Worm (Caenorhabditis elegans) whole organism, L3 larva: ENCODE data around the gene gipc-2.

ENCODE experiments used
- ZK546.5 ChIP-seq: sonication (generic microtip); optimal IDR thresholded peaks from 2 replicates; lab custom pipeline; 2017; ENCODE audit warnings: missing biosample characterization, missing genetic modification characterization
- aly-2 ChIP-seq: fragments of 150-350 bp; optimal IDR thresholded peaks from 2 replicates; lab custom pipeline; 2014; ENCODE audit warnings: missing biosample characterization, missing genetic modification characterization
- ama-1 ChIP-seq: fragments of 150-350 bp; optimal IDR thresholded peaks from 2 replicates; lab custom pipeline; 2018
- ceh-16 ChIP-seq: sonication (generic microtip); optimal IDR thresholded peaks from 2 replicates; lab custom pipeline; 2017; ENCODE audit warnings: missing biosample characterization, missing genetic modification characterization
- ceh-28 ChIP-seq: fragments of 150-350 bp; optimal IDR thresholded peaks from 2 replicates; lab custom pipeline; 2014; ENCODE audit warnings: missing biosample characterization, missing genetic modification reagents, missing genetic modification characterization
- ceh-82 ChIP-seq: fragments of 150-350 bp; optimal IDR thresholded peaks from 2 replicates; lab custom pipeline; 2014; ENCODE audit warnings: missing biosample characterization, missing genetic modification characterization
- ceh-9 ChIP-seq: sonication (generic microtip); optimal IDR thresholded peaks from 2 replicates; lab custom pipeline; 2018; ENCODE audit warnings: missing biosample characterization, missing genetic modification characterization
- egl-27 ChIP-seq: sonication (generic microtip); optimal IDR thresholded peaks from 4 replicates; lab custom pipeline; 2017; ENCODE audit warnings: missing biosample characterization, missing genetic modification reagents, missing genetic modification characterization
- elt-1 ChIP-seq: fragments of 150-350 bp; optimal IDR thresholded peaks from 2 replicates; lab custom pipeline; 2014; ENCODE audit warnings: missing biosample characterization, missing genetic modification characterization
- elt-3 ChIP-seq, 3 experiments: fragments of 150-350 bp in 1 of 3; sonication (generic microtip) in 2 of 3; optimal IDR thresholded peaks; 2 replicates in 2 of 3; 4 replicates in 1 of 3; lab custom pipeline; 2014 to 2017; ENCODE audit warnings: missing biosample characterization in 3 of 3, missing genetic modification characterization in 3 of 3
- eor-1 ChIP-seq, 2 experiments: fragments of 150-350 bp; optimal IDR thresholded peaks; 2 replicates each; lab custom pipeline; 2014 to 2018; ENCODE audit warnings: missing biosample characterization in 2 of 2, missing genetic modification characterization in 2 of 2
- fkh-10 ChIP-seq: sonication (generic microtip); optimal IDR thresholded peaks from 2 replicates; lab custom pipeline; 2017; ENCODE audit warnings: missing biosample characterization, missing genetic modification reagents, missing genetic modification characterization
- fkh-2 ChIP-seq: fragments of 150-350 bp; optimal IDR thresholded peaks from 2 replicates; lab custom pipeline; 2014; ENCODE audit warnings: missing biosample characterization, missing genetic modification reagents, missing genetic modification characterization
- fos-1 ChIP-seq: fragments of 150-350 bp; optimal IDR thresholded peaks from 2 replicates; lab custom pipeline; 2014; ENCODE audit warnings: missing biosample characterization, missing genetic modification characterization
- hmg-11 ChIP-seq: sonication (generic microtip); optimal IDR thresholded peaks from 2 replicates; lab custom pipeline; 2016; ENCODE audit warnings: missing genetic modification characterization, missing compliant biosample characterization
- jun-1 ChIP-seq: fragments of 150-350 bp; optimal IDR thresholded peaks from 2 replicates; lab custom pipeline; 2014; ENCODE audit warnings: missing biosample characterization, missing genetic modification reagents, missing genetic modification characterization
- lin-39 ChIP-seq: fragments of 150-350 bp; optimal IDR thresholded peaks from 2 replicates; lab custom pipeline; 2018; ENCODE audit warnings: missing biosample characterization, missing genetic modification reagents, missing genetic modification characterization
- mdl-1 ChIP-seq: fragments of 150-350 bp; optimal IDR thresholded peaks from 2 replicates; lab custom pipeline; 2014; ENCODE audit warnings: missing biosample characterization, missing genetic modification characterization
- mml-1 ChIP-seq: fragments of 150-350 bp; sonication (generic microtip); optimal IDR thresholded peaks from 3 replicates; lab custom pipeline; 2014; ENCODE audit warnings: missing biosample characterization, missing genetic modification characterization
- nhr-11 ChIP-seq: fragments of 150-350 bp; optimal IDR thresholded peaks from 2 replicates; lab custom pipeline; 2014; ENCODE audit warnings: missing biosample characterization, missing genetic modification characterization
- nhr-12 ChIP-seq: fragments of 150-350 bp; optimal IDR thresholded peaks from 2 replicates; lab custom pipeline; 2014; ENCODE audit warnings: missing biosample characterization, missing genetic modification characterization
- nhr-23 ChIP-seq: fragments of 150-350 bp; optimal IDR thresholded peaks from 2 replicates; lab custom pipeline; 2014; ENCODE audit warnings: missing biosample characterization, missing genetic modification reagents, missing genetic modification characterization
- nhr-25 ChIP-seq: sonication (generic microtip); optimal IDR thresholded peaks from 2 replicates; lab custom pipeline; 2017; ENCODE audit warnings: missing biosample characterization, missing genetic modification characterization
- nhr-28 ChIP-seq: fragments of 150-350 bp; optimal IDR thresholded peaks from 2 replicates; lab custom pipeline; 2014; ENCODE audit warnings: missing biosample characterization, missing genetic modification characterization
- nhr-43 ChIP-seq: sonication (generic microtip); optimal IDR thresholded peaks from 2 replicates; lab custom pipeline; 2016; ENCODE audit warnings: mild to moderate bottlenecking, missing genetic modification characterization, missing compliant biosample characterization; ENCODE audit not compliant: poor library complexity, severe bottlenecking
- nhr-67 ChIP-seq: fragments of 150-350 bp; optimal IDR thresholded peaks from 2 replicates; lab custom pipeline; 2014; ENCODE audit warnings: missing biosample characterization, missing genetic modification characterization
- nhr-77 ChIP-seq: fragments of 150-350 bp; optimal IDR thresholded peaks from 2 replicates; lab custom pipeline; 2014; ENCODE audit warnings: missing biosample characterization, missing genetic modification characterization
- pha-4 ChIP-seq: fragments of 150-350 bp; optimal IDR thresholded peaks from 2 replicates; lab custom pipeline; 2014; ENCODE audit warnings: missing biosample characterization, missing genetic modification reagents, missing genetic modification characterization
- pqm-1 ChIP-seq: fragments of 150-350 bp; optimal IDR thresholded peaks from 2 replicates; lab custom pipeline; 2017; ENCODE audit warnings: missing biosample characterization, missing genetic modification characterization, inconsistent platforms
- sea-2 ChIP-seq: fragments of 150-350 bp; sonication (generic microtip); optimal IDR thresholded peaks from 4 replicates; lab custom pipeline; 2014; ENCODE audit warnings: missing biosample characterization, missing genetic modification reagents, missing genetic modification characterization
- skn-1 ChIP-seq: fragments of 150-350 bp; optimal IDR thresholded peaks from 2 replicates; lab custom pipeline; 2014; ENCODE audit warnings: missing biosample characterization, missing genetic modification characterization
- unc-39 ChIP-seq: sonication (generic microtip); optimal IDR thresholded peaks from 4 replicates; lab custom pipeline; 2017; ENCODE audit warnings: missing biosample characterization, missing genetic modification characterization
- ztf-11 ChIP-seq: fragments of 150-350 bp; optimal IDR thresholded peaks from 2 replicates; lab custom pipeline; 2014; ENCODE audit warnings: missing biosample characterization, missing genetic modification characterization

Gene gipc-2

DNA sequence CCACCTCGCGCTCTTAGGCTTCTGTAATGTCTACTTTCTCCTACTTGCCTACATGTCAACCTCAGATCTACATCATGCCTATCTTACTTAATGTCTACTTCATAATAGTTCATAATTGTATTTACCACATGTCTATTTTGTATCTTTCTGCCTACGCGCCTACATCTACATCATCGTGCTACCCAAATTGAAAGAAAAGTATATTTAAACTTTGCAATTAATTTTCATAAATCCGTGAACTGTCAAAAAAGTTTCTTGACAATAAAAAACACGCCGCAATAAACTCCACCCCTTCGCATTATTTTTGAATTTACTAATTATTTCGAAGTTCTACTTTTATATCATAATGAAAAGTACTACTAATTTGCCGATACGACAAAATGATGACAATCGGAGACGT, 4.5 kb downstream of the gipc-2 start, which contains the start of gene F44D12.8:
Gene F44D12.8, plus strand, starts transcription at position 301 of the 400 bp plus-strand sequence.
- no peak for TF ChIP-seq ceh-82 (tag; lab: Kevin White, UChicago)
- no peak for TF ChIP-seq sea-2 (GFP tag; lab: Kevin White, UChicago)
- no peak for TF ChIP-seq mml-1 (tag; lab: Kevin White, UChicago)
- TF ChIP-seq nhr-28 (tag; lab: Kevin White, UChicago): no peak
- TF ChIP-seq jun-1 (tag; lab: Kevin White, UChicago): no peak
- TF ChIP-seq nhr-25 (tag; lab: Kevin White, UChicago): no peak
- TF ChIP-seq ztf-11 (tag; lab: Kevin White, UChicago): no peak
- TF ChIP-seq egl-27 (tag; lab: Kevin White, UChicago): no peak
- no peak for TF ChIP-seq fos-1 (tag; lab: Kevin White, UChicago)
- no peak for TF ChIP-seq ceh-28 (tag; lab: Kevin White, UChicago)
- no peak for TF ChIP-seq fkh-10 (GFP tag; lab: Kevin White, UChicago)
- no peak for TF ChIP-seq nhr-43 (tag; lab: Kevin White, UChicago)

DNA sequence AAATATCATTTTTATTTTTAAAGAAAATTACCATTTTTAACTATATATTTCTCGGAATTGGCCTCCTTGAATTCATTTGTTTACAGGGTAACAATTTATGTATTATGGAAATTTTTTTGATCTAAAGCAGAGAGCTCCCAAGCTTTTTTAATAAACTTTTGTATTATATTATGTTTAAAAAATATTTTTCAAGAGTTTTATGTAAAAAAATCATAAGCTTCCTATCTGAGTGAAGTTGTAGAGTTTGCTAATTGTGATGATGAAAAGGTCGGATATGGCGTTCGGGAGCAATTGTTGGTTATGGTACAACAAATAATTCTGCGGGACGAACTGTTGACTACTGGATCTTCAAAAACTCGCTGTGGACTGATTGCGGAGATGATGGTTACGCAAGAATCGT, 6.2 kb downstream of the gipc-2 start, which contains the start of gene F44D12.19:
Gene F44D12.19, plus strand, starts transcription at position 301 of the 400 bp plus-strand sequence.
- TF ChIP-seq elt-1 (tag; lab: Kevin White, UChicago) (no peak), unc-39 (tag; lab: Kevin White, UChicago) (no peak), fkh-2 (tag; lab: Kevin White, UChicago) (no peak), lin-39 (no peak), nhr-23 (tag; lab: Kevin White, UChicago) (no peak), ceh-9 (no peak)
- TF ChIP-seq, all 47 proteins: peak for 0

- TF ChIP-seq pha-4 (tag; lab: Kevin White, UChicago) (peak; percentile 22), nhr-43 (tag; lab: Kevin White, UChicago) (no peak), lin-39 (no peak), pqm-1 (tag; lab: Kevin White, UChicago) (peak; percentile 1)
- TF ChIP-seq, all 47 proteins: peak for 2
Measured at ce11 chrIV:10017633-10018032, 9.8 kb downstream of the gipc-2 start, which contains the start of gene F44D12.2. Gene F44D12.2, minus strand, starts transcription at chrIV:10017733.

DNA sequence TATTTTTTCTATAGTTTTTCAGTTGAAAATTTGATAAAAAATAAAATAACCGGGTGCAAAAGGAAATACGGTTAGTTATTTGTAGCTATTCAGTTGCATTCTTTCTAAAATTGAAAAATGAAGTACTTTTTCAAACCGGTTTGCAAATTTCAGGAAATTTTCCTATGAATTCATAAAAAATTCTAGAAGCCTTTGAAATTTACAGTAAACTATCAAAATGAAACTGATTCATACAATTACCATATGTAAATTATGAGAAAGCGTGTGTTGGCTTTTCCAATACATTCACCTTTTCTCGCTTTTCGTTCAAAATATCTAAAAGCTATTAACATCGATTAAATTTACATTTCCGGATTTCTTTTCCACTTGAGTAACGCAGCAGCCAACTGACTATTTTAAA, 10.5 kb downstream of the gipc-2 start, which contains the start of gene ent-7:
Gene ent-7, plus strand, starts transcription at position 301 of the 400 bp plus-strand sequence.
- TF ChIP-seq nhr-67 (tag; lab: Kevin White, UChicago) (no peak), nhr-11 (no peak), mdl-1 (tag; lab: Kevin White, UChicago) (no peak), ceh-28 (tag; lab: Kevin White, UChicago) (no peak), skn-1 (tag; lab: Kevin White, UChicago) (no peak), ztf-11 (tag; lab: Kevin White, UChicago) (no peak), fos-1 (tag; lab: Kevin White, UChicago) (no peak), elt-3 (tag; optimal IDR thresholded peaks at IDR 0.05; lab: Kevin White, UChicago) (no peak), nhr-25 (tag; lab: Kevin White, UChicago) (no peak), nhr-23 (tag; lab: Kevin White, UChicago) (no peak), aly-2 (no peak), nhr-12 (no peak), ZK546.5 (no peak)

- no peak for TF ChIP-seq ama-1 (lab: Kevin White, UChicago)
- TF ChIP-seq elt-3 (tag; optimal IDR thresholded peaks at IDR 0.05; lab: Kevin White, UChicago): no peak
- TF ChIP-seq ceh-16 (tag; lab: Kevin White, UChicago): no peak
- TF ChIP-seq eor-1 (tag; optimal IDR thresholded peaks at IDR 0.05; lab: Kevin White, UChicago): no peak
- TF ChIP-seq nhr-23 (tag; lab: Kevin White, UChicago): peak; percentile 61
- TF ChIP-seq hmg-11 (tag; lab: Kevin White, UChicago): no peak
- no peak for TF ChIP-seq nhr-77
Measured at ce11 chrIV:10009536-10009935, 17.9 kb downstream of the gipc-2 start, which contains the start of gene magu-4. Gene magu-4, plus strand, starts transcription at chrIV:10009753.

ce11 chrIV:10007758-10008157, 19.7 kb downstream of the gipc-2 start:
- TF ChIP-seq nhr-43 (tag; lab: Kevin White, UChicago): peak; percentile 41
- peak; percentile 22 for TF ChIP-seq hmg-11 (tag; lab: Kevin White, UChicago)
- peak; percentile 78 for TF ChIP-seq nhr-25 (tag; lab: Kevin White, UChicago)
- TF ChIP-seq pha-4 (tag; lab: Kevin White, UChicago): peak; percentile 63
- TF ChIP-seq nhr-23 (tag; lab: Kevin White, UChicago): peak; percentile 91
- TF ChIP-seq nhr-28 (tag; lab: Kevin White, UChicago): no peak
